Worm (Caenorhabditis elegans) whole organism, midembryonic: ENCODE data around the gene nhr-214.

Experiments
- T22C8.4 ChIP-seq: fragments of 200-800 bp; sonication (Bioruptor generic); IDR thresholded peaks from 2 replicates; pipeline ENCODE4 v1.3.6; 2022; ENCODE audit warnings: missing genetic modification characterization, missing compliant biosample characterization
- flt-1 ChIP-seq: fragments of 200-800 bp; sonication (Bioruptor generic); IDR thresholded peaks from 2 replicates; pipeline ENCODE4 v1.3.6; 2022; ENCODE audit warnings: missing genetic modification characterization, missing compliant biosample characterization
- klf-2 ChIP-seq: fragments of 200-800 bp; sonication (Bioruptor generic); conservative IDR thresholded peaks from 2 replicates; pipeline ENCODE4 v1.3.6; 2022; ENCODE audit warnings: missing genetic modification reagents, missing genetic modification characterization, missing compliant biosample characterization
- med-1 ChIP-seq: sonication (generic microtip); optimal IDR thresholded peaks from 2 replicates; lab custom pipeline; 2017; ENCODE audit warnings: missing genetic modification characterization, mild to moderate bottlenecking, missing compliant biosample characterization, antibody characterized with exemption, missing genetic modification reagents; ENCODE audit not compliant: insufficient read depth
- ref-1 ChIP-seq: fragments of 200-800 bp; sonication (Bioruptor generic); conservative IDR thresholded peaks from 2 replicates; pipeline ENCODE4 v1.3.6; 2022; ENCODE audit warnings: missing genetic modification reagents, missing genetic modification characterization, missing compliant biosample characterization
- tab-1 ChIP-seq: fragments of 200-800 bp; sonication (Bioruptor generic); IDR thresholded peaks from 2 replicates; pipeline ENCODE4 v1.3.6; 2022; ENCODE audit warnings: missing genetic modification characterization, missing compliant biosample characterization
- ztf-23 ChIP-seq: fragments of 200-800 bp; sonication (Bioruptor generic); IDR thresholded peaks from 2 replicates; pipeline ENCODE4 v1.3.6; 2022; ENCODE audit warnings: missing genetic modification reagents, missing genetic modification characterization, missing compliant biosample characterization

DNA sequence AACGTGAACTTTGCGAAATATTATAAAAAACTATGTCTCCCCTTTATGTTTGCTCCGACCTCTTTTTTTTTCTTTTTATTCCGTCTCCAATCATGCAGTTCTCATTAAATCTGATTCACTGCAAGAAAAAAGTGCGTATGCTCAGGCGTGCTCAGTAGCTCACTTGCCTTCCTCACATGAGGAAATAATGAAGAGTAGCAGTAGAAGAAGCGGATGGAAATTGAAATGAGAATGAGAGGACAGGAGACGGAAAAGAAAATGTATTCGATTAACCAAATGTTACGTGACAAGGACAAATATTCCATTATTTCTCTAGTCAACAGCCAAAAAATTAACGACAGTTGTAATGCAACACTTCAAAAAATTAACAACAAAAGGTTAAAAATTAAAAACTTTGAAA, 11.2 kb upstream of the nhr-214 start:
- no peak for TF ChIP-seq T22C8.4 (GFP tag; lab: Robert Waterston, UW)
- TF ChIP-seq flt-1 (GFP tag; lab: Robert Waterston, UW) = no peak
- no peak for TF ChIP-seq tab-1 (GFP tag; lab: Robert Waterston, UW)
- TF ChIP-seq ref-1 (GFP tag; lab: Robert Waterston, UW) = no peak
- no peak for TF ChIP-seq klf-2 (GFP tag; lab: Robert Waterston, UW)
- no peak for TF ChIP-seq ztf-23
- TF ChIP-seq med-1 (GFP tag; lab: Kevin White, UChicago) = no peak
